Fruit fly (Drosophila melanogaster): Measurements from ENCODE around the gene Peritrophin-15a.
A peak's percentile ranks its signal among the peaks of the same experiment; 100 is the strongest.

The Peritrophin-15a gene

DNA sequence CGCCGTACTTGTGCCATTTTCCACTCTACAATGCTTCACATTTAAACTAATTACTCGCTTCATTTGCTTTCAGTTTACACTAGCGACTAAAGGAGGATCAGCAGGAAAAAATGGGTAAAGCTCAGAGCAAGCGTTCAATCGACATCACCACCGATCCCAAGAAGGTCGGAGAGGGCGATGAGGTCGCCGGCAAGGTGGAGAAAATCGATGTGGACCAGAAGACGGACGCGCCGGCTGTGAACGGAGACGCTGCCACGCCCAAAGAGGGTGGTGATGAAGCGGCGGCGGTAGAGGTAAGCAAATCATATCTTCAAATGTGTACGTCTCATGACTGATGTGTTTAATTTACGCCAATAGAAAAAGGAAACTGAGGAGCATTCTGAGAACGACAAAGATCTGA is 30.9 kb upstream of the Peritrophin-15a start:
- TF ChIP-seq acj6 (GFP tag; optimal IDR thresholded peaks at IDR 0.05) (no peak), svp (GFP tag) (peak; percentile 74), CG11902 (GFP tag; optimal IDR thresholded peaks at IDR 0.05) (no peak), CG8632 (GFP tag; optimal IDR thresholded peaks at IDR 0.05) (no peak)

DNA sequence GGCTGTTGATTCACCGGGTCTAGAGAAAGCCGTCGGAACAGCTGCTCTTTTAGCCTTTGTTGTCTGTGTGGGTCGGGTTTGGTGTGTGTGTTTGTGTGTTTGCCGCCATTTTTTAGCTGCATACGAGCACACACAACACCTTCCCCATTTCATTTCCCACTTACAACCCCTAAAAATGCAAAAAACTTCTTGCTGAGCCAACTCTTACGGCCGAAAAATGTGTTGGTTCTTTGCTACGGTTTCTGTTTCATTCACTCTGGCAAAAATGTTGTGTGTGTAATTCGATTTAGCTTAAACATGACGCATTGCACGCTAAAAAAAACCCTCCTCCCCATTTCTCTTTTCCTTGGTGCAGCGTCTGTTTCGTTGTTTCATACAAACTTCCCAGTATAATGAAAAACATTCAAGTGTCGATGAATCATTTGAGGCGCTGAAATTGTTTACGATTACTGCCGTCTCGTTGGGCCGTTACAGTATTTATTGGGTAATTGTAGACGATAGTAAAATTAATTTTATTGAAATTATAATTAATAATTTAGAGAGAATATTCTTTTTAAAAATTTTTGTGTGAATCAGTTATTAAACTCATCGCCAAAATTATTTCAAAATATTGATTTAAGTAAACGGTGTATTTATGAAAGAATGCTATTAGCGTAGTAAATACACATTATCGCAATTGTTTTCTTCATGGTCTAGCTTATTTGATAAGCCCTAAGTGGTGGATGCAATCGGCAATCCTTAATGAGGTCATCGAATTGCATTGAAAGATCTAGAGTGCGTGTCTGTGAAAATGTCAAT is 30.3 kb upstream of the Peritrophin-15a start:
- TF ChIP-seq CG16779 (tag; optimal IDR thresholded peaks at IDR 0.05): no peak
- TF ChIP-seq CG3919 (GFP tag; optimal IDR thresholded peaks at IDR 0.05): no peak
- TF ChIP-seq salr (GFP tag; optimal IDR thresholded peaks at IDR 0.05): no peak
- TF ChIP-seq vri (GFP tag; optimal IDR thresholded peaks at IDR 0.05): peak; percentile 42
- TF ChIP-seq acj6 (GFP tag; optimal IDR thresholded peaks at IDR 0.05): no peak
- TF ChIP-seq CG6808 (GFP tag; optimal IDR thresholded peaks at IDR 0.05): no peak
- no peak for TF ChIP-seq pdm3 (GFP tag; optimal IDR thresholded peaks at IDR 0.05)
- TF ChIP-seq Eip78C (GFP tag): peak; percentile 57
- no peak for TF ChIP-seq ss (GFP tag; optimal IDR thresholded peaks at IDR 0.05)
- TF ChIP-seq Smox (GFP tag; optimal IDR thresholded peaks at IDR 0.05): no peak
- no peak for TF ChIP-seq CG8119 (GFP tag; IDR thresholded peaks at IDR 0.05)
- peak; percentile 72 for TF ChIP-seq Eip93F (GFP tag; optimal IDR thresholded peaks at IDR 0.05)
- no peak for TF ChIP-seq dsx (GFP tag; optimal IDR thresholded peaks at IDR 0.05; ENCODE audit: poor library complexity, severe bottlenecking)
- 0 out of 2 replicates have a peak, but pooled peaks have one; percentile 9 for TF ChIP-seq CG15336 (GFP tag; IDR thresholded peaks at IDR 0.05)
- peak; percentile 85 for TF ChIP-seq svp (GFP tag)
- TF ChIP-seq esn (GFP tag; optimal IDR thresholded peaks at IDR 0.05): peak; percentile 5
- TF ChIP-seq CG6163 (GFP tag; IDR thresholded peaks at IDR 0.05): no peak
- TF ChIP-seq CG9139 (GFP tag; optimal IDR thresholded peaks at IDR 0.05): no peak

DNA sequence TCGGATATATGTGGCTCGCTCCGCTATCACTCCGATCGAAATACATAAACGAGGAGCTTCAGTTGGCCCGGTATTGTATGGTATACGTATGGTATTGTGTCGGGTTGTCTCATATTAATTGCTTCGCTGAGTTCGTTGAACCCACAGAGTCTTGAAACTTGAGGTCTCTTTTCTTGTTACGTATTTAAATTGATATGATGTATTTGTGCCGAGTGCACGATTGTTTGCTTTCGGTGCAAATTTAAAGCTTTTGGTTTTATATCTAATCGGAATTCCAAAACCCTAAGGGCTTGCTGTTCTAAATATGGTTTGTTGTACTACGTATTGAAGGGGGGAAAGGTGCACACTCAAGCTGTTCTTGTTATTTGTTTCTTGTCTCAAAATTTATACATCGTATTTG is 29.3 kb upstream of the Peritrophin-15a start:
- TF ChIP-seq vri (GFP tag; optimal IDR thresholded peaks at IDR 0.05): peak; percentile 68
- no peak for TF ChIP-seq CG10631 (GFP tag; optimal IDR thresholded peaks at IDR 0.05)
- TF ChIP-seq Blimp-1 (GFP tag; optimal IDR thresholded peaks at IDR 0.05): no peak

DNA sequence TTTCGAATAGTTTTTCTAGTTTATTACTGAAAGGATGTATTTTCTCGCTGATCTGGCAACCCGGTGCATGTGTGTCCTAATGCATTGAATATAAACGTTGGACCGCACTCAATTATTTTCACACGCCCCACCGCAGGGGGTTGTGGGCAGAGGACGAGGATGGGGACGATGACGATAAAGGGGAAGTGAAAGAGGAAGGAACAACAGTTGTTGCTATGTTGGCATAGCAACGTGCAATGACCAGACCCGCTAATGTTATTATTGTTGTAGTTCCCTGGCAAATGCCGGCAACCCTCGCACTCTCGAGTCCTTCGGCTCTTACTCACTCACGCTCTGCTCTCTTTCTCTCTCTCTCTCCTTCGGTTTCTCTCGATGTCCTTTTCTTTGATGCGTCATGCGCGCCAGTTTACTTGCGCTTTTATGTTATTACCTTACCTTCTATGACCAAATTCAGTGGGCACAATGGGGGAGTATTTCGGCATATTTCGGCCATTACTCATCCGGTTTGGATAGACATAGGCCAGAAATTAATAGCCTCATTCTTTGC is 28.8 kb upstream of the Peritrophin-15a start:
- TF ChIP-seq Met (GFP tag; optimal IDR thresholded peaks at IDR 0.05): no peak
- TF ChIP-seq dsx (GFP tag; optimal IDR thresholded peaks at IDR 0.05; ENCODE audit: poor library complexity, severe bottlenecking): no peak
- TF ChIP-seq dac (GFP tag; optimal IDR thresholded peaks at IDR 0.05): no peak
- no peak for TF ChIP-seq CG9139 (GFP tag; optimal IDR thresholded peaks at IDR 0.05)
- no peak for TF ChIP-seq CG3032 (tag; optimal IDR thresholded peaks at IDR 0.05)
- TF ChIP-seq cyc (GFP tag; optimal IDR thresholded peaks at IDR 0.05): no peak
- TF ChIP-seq esn (GFP tag; optimal IDR thresholded peaks at IDR 0.05): no peak
- no peak for TF ChIP-seq achi (GFP tag; optimal IDR thresholded peaks at IDR 0.05)
- TF ChIP-seq CG11294 (GFP tag; IDR thresholded peaks at IDR 0.05): no peak
- no peak for TF ChIP-seq CG11902 (GFP tag; optimal IDR thresholded peaks at IDR 0.05)
- TF ChIP-seq CG6276 (GFP tag; optimal IDR thresholded peaks at IDR 0.05): no peak
- no peak for TF ChIP-seq CG32006 (GFP tag; optimal IDR thresholded peaks at IDR 0.05)
- no peak for TF ChIP-seq CG4318 (GFP tag; optimal IDR thresholded peaks at IDR 0.05)
- no peak for TF ChIP-seq Gug (GFP tag; IDR thresholded peaks at IDR 0.05)
- TF ChIP-seq CG6792 (GFP tag; optimal IDR thresholded peaks at IDR 0.05): no peak
- TF ChIP-seq CG15336 (GFP tag; IDR thresholded peaks at IDR 0.05): no peak

Data from whole organism, prepupa.